Worm (Caenorhabditis elegans) whole organism, L1 larva: Measurements from ENCODE around the gene arrd-24.

ENCODE experiments used
- C16A3.4 ChIP-seq: fragments of 150-350 bp; optimal IDR thresholded peaks from 2 replicates; lab custom pipeline; 2014; ENCODE audit warnings: missing biosample characterization, missing genetic modification characterization
- F16B12.6 ChIP-seq: fragments of 150-350 bp; optimal IDR thresholded peaks from 2 replicates; lab custom pipeline; 2014; ENCODE audit warnings: missing biosample characterization, missing genetic modification characterization
- Y116A8C.19 ChIP-seq: sonication (generic microtip); optimal IDR thresholded peaks from 2 replicates; lab custom pipeline; 2016; ENCODE audit warnings: missing compliant biosample characterization, missing genetic modification characterization, borderline replicate concordance
- aha-1 ChIP-seq: fragments of 150-350 bp; optimal IDR thresholded peaks from 2 replicates; lab custom pipeline; 2014; ENCODE audit warnings: missing biosample characterization, missing genetic modification characterization
- alr-1 ChIP-seq: fragments of 200-800 bp; sonication (Bioruptor generic); optimal IDR thresholded peaks from 2 replicates; lab custom pipeline; 2018; ENCODE audit warnings: borderline replicate concordance, mild to moderate bottlenecking, missing genetic modification characterization, missing compliant biosample characterization
- blmp-1 ChIP-seq: fragments of 150-350 bp; optimal IDR thresholded peaks from 2 replicates; lab custom pipeline; 2014; ENCODE audit warnings: missing biosample characterization, missing genetic modification characterization
- ceh-63 ChIP-seq: fragments of 200-800 bp; sonication (Bioruptor generic); optimal IDR thresholded peaks from 2 replicates; lab custom pipeline; 2018; ENCODE audit warnings: mild to moderate bottlenecking, missing genetic modification characterization, missing compliant biosample characterization
- ceh-82 ChIP-seq, 3 experiments: fragments of 150-350 bp in 1 of 3; sonication (generic microtip) in 2 of 3; optimal IDR thresholded peaks; 2 replicates each; lab custom pipeline; 2014 to 2017; ENCODE audit warnings: missing biosample characterization in 3 of 3, missing genetic modification characterization in 3 of 3
- ceh-88 ChIP-seq: fragments of 200-800 bp; sonication (Bioruptor generic); IDR thresholded peaks from 2 replicates; pipeline ENCODE4 v1.3.6; 2022; ENCODE audit warnings: missing genetic modification characterization, missing compliant biosample characterization
- ces-1 ChIP-seq: fragments of 150-350 bp; optimal IDR thresholded peaks from 2 replicates; lab custom pipeline; 2014; ENCODE audit warnings: missing biosample characterization, missing genetic modification reagents, missing genetic modification characterization
- dpl-1 ChIP-seq, 3 experiments: fragments of 150-350 bp in 2 of 3; sonication (generic microtip) in 1 of 3; optimal IDR thresholded peaks; 2 replicates each; lab custom pipeline; 2014 to 2017; ENCODE audit warnings: missing biosample characterization in 3 of 3, missing genetic modification characterization in 3 of 3, missing genetic modification reagents in 3 of 3
- dsc-1 ChIP-seq: sonication (generic microtip); optimal IDR thresholded peaks from 2 replicates; lab custom pipeline; 2016; ENCODE audit warnings: mild to moderate bottlenecking, missing genetic modification characterization, missing compliant biosample characterization
- efl-1 ChIP-seq, 4 experiments: fragments of 150-350 bp; optimal IDR thresholded peaks in 3 of 4; peaks in 1 of 4; 1 replicate in 1 of 4; 2 replicates in 3 of 4; lab custom pipeline; 2014; ENCODE audit warnings: missing biosample characterization in 2 of 4, missing genetic modification characterization in 2 of 4, missing genetic modification reagents in 2 of 4
- egl-27 ChIP-seq, 2 experiments: fragments of 150-350 bp in 1 of 2; sonication (generic microtip); optimal IDR thresholded peaks; 3 replicates each; lab custom pipeline; 2017 to 2018; ENCODE audit warnings: missing biosample characterization in 2 of 2, missing genetic modification characterization in 2 of 2, missing genetic modification reagents in 2 of 2
- ets-5 ChIP-seq: fragments of 200-800 bp; sonication (Bioruptor generic); IDR thresholded peaks from 2 replicates; pipeline ENCODE4 v1.3.6; 2022; ENCODE audit warnings: missing genetic modification characterization, missing compliant biosample characterization
- fkh-10 ChIP-seq: sonication (generic microtip); optimal IDR thresholded peaks from 2 replicates; lab custom pipeline; 2017; ENCODE audit warnings: missing biosample characterization, missing genetic modification reagents, missing genetic modification characterization
- fkh-4 ChIP-seq: sonication (generic microtip); optimal IDR thresholded peaks from 2 replicates; lab custom pipeline; 2016; ENCODE audit warnings: missing compliant biosample characterization, missing genetic modification characterization, borderline replicate concordance
- fkh-8 ChIP-seq: sonication (generic microtip); optimal IDR thresholded peaks from 2 replicates; lab custom pipeline; 2016; ENCODE audit warnings: mild to moderate bottlenecking, missing genetic modification characterization, missing compliant biosample characterization
- hlh-4 ChIP-seq: sonication (generic microtip); optimal IDR thresholded peaks from 2 replicates; lab custom pipeline; 2016; ENCODE audit warnings: mild to moderate bottlenecking, missing genetic modification characterization, missing compliant biosample characterization
- irx-1 ChIP-seq: sonication (generic microtip); optimal IDR thresholded peaks from 2 replicates; lab custom pipeline; 2016; ENCODE audit warnings: missing genetic modification characterization, missing compliant biosample characterization
- jun-1 ChIP-seq: fragments of 150-350 bp; optimal IDR thresholded peaks from 2 replicates; lab custom pipeline; 2014; ENCODE audit warnings: missing biosample characterization, missing genetic modification reagents, missing genetic modification characterization
- lsy-2 ChIP-seq, 2 experiments: fragments of 150-350 bp; optimal IDR thresholded peaks; 2 replicates each; lab custom pipeline; 2014; ENCODE audit warnings: missing biosample characterization in 2 of 2, missing genetic modification characterization in 2 of 2
- mef-2 ChIP-seq: fragments of 150-350 bp; optimal IDR thresholded peaks from 2 replicates; lab custom pipeline; 2014; ENCODE audit warnings: missing biosample characterization, missing genetic modification characterization
- mep-1 ChIP-seq: fragments of 150-350 bp; optimal IDR thresholded peaks from 2 replicates; lab custom pipeline; 2014; ENCODE audit warnings: missing biosample characterization, missing genetic modification characterization
- nhr-19 ChIP-seq: fragments of 200-800 bp; sonication (Bioruptor generic); conservative IDR thresholded peaks from 2 replicates; pipeline ENCODE4 v1.3.6; 2022; ENCODE audit warnings: missing genetic modification characterization, missing compliant biosample characterization
- nhr-20 ChIP-seq: sonication (generic microtip); optimal IDR thresholded peaks from 2 replicates; lab custom pipeline; 2016; ENCODE audit warnings: mild to moderate bottlenecking, missing genetic modification characterization, missing compliant biosample characterization
- nhr-237 ChIP-seq: fragments of 150-350 bp; optimal IDR thresholded peaks from 2 replicates; lab custom pipeline; 2014; ENCODE audit warnings: missing biosample characterization, missing genetic modification characterization
- nhr-47 ChIP-seq: sonication (generic microtip); optimal IDR thresholded peaks from 2 replicates; lab custom pipeline; 2016; ENCODE audit warnings: mild to moderate bottlenecking, missing genetic modification characterization, moderate library complexity, missing compliant biosample characterization
- nhr-71 ChIP-seq: sonication (generic microtip); optimal IDR thresholded peaks from 2 replicates; lab custom pipeline; 2016; ENCODE audit warnings: mild to moderate bottlenecking, missing genetic modification characterization, moderate library complexity, missing compliant biosample characterization
- nhr-76 ChIP-seq: sonication (generic microtip); optimal IDR thresholded peaks from 2 replicates; lab custom pipeline; 2017; ENCODE audit warnings: missing biosample characterization, missing genetic modification characterization
- nhr-85 ChIP-seq: sonication (generic microtip); peaks from one replicate; lab custom pipeline; 2016; ENCODE audit warnings: missing genetic modification characterization, inconsistent platforms, missing compliant biosample characterization
- nhr-90 ChIP-seq: sonication (generic microtip); optimal IDR thresholded peaks from 2 replicates; lab custom pipeline; 2016; ENCODE audit warnings: mild to moderate bottlenecking, missing genetic modification characterization, missing compliant biosample characterization; ENCODE audit not compliant: poor library complexity
- pag-3 ChIP-seq: sonication (generic microtip); optimal IDR thresholded peaks from 2 replicates; lab custom pipeline; 2017; ENCODE audit warnings: missing genetic modification characterization, mild to moderate bottlenecking, missing compliant biosample characterization, antibody characterized with exemption, borderline replicate concordance; ENCODE audit not compliant: insufficient read depth
- rnt-1 ChIP-seq: sonication (generic microtip); optimal IDR thresholded peaks from 2 replicates; lab custom pipeline; 2016; ENCODE audit warnings: mild to moderate bottlenecking, missing genetic modification characterization, moderate library complexity, missing compliant biosample characterization
- skn-1 ChIP-seq: fragments of 150-350 bp; optimal IDR thresholded peaks from 2 replicates; lab custom pipeline; 2014; ENCODE audit warnings: missing biosample characterization, missing genetic modification characterization
- snpc-4 ChIP-seq: fragments of 150-350 bp; optimal IDR thresholded peaks from 2 replicates; lab custom pipeline; 2014; ENCODE audit warnings: missing biosample characterization, missing genetic modification characterization
- snu-23 ChIP-seq: sonication (generic microtip); optimal IDR thresholded peaks from 2 replicates; lab custom pipeline; 2016; ENCODE audit warnings: missing genetic modification characterization, missing compliant biosample characterization
- sox-4 ChIP-seq: sonication (generic microtip); optimal IDR thresholded peaks from 2 replicates; lab custom pipeline; 2016; ENCODE audit warnings: missing genetic modification characterization, missing compliant biosample characterization
- tbx-2 ChIP-seq: sonication (generic microtip); optimal IDR thresholded peaks from 2 replicates; lab custom pipeline; 2016; ENCODE audit warnings: missing genetic modification characterization, missing compliant biosample characterization
- tlp-1 ChIP-seq: fragments of 150-350 bp; optimal IDR thresholded peaks from 2 replicates; lab custom pipeline; 2014; ENCODE audit warnings: missing biosample characterization, missing genetic modification characterization
- unc-30 ChIP-seq: sonication (generic microtip); optimal IDR thresholded peaks from 2 replicates; lab custom pipeline; 2017; ENCODE audit warnings: missing biosample characterization, missing genetic modification characterization
- unc-62 ChIP-seq: fragments of 150-350 bp; optimal IDR thresholded peaks from 2 replicates; lab custom pipeline; 2014; ENCODE audit warnings: missing biosample characterization, missing genetic modification reagents, missing genetic modification characterization
- unc-98 ChIP-seq: fragments of 200-800 bp; sonication (Bioruptor generic); IDR thresholded peaks from 2 replicates; pipeline ENCODE4 v1.3.6; 2022; ENCODE audit warnings: missing genetic modification characterization, missing compliant biosample characterization
- vab-15 ChIP-seq: sonication (generic microtip); optimal IDR thresholded peaks from 2 replicates; lab custom pipeline; 2017; ENCODE audit warnings: missing genotype, mild to moderate bottlenecking, missing genetic modification characterization, missing compliant biosample characterization
- xbp-1 ChIP-seq: sonication (generic microtip); optimal IDR thresholded peaks from 2 replicates; lab custom pipeline; 2016; ENCODE audit warnings: missing genetic modification characterization, missing compliant biosample characterization
- zag-1 ChIP-seq: fragments of 150-350 bp; optimal IDR thresholded peaks from 2 replicates; lab custom pipeline; 2014; ENCODE audit warnings: missing biosample characterization, missing genetic modification characterization
- ztf-11 ChIP-seq, 2 experiments: sonication (generic microtip); optimal IDR thresholded peaks; 2 replicates each; lab custom pipeline; 2016 to 2017; ENCODE audit warnings: missing genetic modification characterization in 2 of 2, missing biosample characterization in 1 of 2, missing compliant biosample characterization in 1 of 2
- ztf-4 ChIP-seq: fragments of 150-350 bp; optimal IDR thresholded peaks from 2 replicates; lab custom pipeline; 2014; ENCODE audit warnings: missing biosample characterization, missing genetic modification characterization

The arrd-24 gene

ce11 chrX:14015808-14016207, 35.5 kb upstream of the arrd-24 start (continued):
- TF ChIP-seq dpl-1 (GFP tag; optimal IDR thresholded peaks at IDR 0.05; lab: Kevin White, UChicago), result peak; percentile 14 to 31 (median 25)
- peak; percentile 51 for TF ChIP-seq sox-4 (tag; lab: Kevin White, UChicago)
- TF ChIP-seq unc-62 (GFP tag; lab: Kevin White, UChicago), result no peak
- no peak for TF ChIP-seq ets-5 (GFP tag; lab: Robert Waterston, UW)
- no peak for TF ChIP-seq unc-30 (tag; lab: Kevin White, UChicago)
- TF ChIP-seq tlp-1, result no peak
- no peak for TF ChIP-seq mef-2 (tag; lab: Kevin White, UChicago)
- TF ChIP-seq blmp-1 (tag; lab: Kevin White, UChicago), result peak; percentile 56
- TF ChIP-seq fkh-8 (tag; lab: Kevin White, UChicago), result peak; percentile 78
- TF ChIP-seq dsc-1 (tag; lab: Kevin White, UChicago), result peak; percentile 89
- TF ChIP-seq ces-1 (GFP tag; lab: Kevin White, UChicago), result no peak
- TF ChIP-seq nhr-85 (tag; lab: Kevin White, UChicago), result peak; percentile 60
- peak; percentile 47 for TF ChIP-seq zag-1 (tag; lab: Kevin White, UChicago)
- TF ChIP-seq alr-1 (tag; lab: Kevin White, UChicago), result no peak
- peak; percentile 81 for TF ChIP-seq rnt-1 (tag; lab: Kevin White, UChicago)
- no peak for TF ChIP-seq aha-1
- peak; percentile 88 for TF ChIP-seq nhr-47 (tag; lab: Kevin White, UChicago)
- TF ChIP-seq hlh-4, result no peak
- TF ChIP-seq unc-98 (GFP tag; lab: Robert Waterston, UW), result peak; percentile 39; the same call in 1 of the 2 replicates
- TF ChIP-seq ceh-63, result peak; percentile 5
- TF ChIP-seq mep-1 (tag; lab: Kevin White, UChicago), result peak; percentile 74
- peak in 1 of 2 experiments; percentile 16 for TF ChIP-seq egl-27 (tag; optimal IDR thresholded peaks at IDR 0.05; lab: Kevin White, UChicago)
- peak; percentile 60 to 75 for TF ChIP-seq lsy-2 (tag; optimal IDR thresholded peaks at IDR 0.05; lab: Kevin White, UChicago)
- TF ChIP-seq vab-15 (tag; lab: Kevin White, UChicago), result no peak
- peak; percentile 37 for TF ChIP-seq jun-1
- peak; percentile 48 for TF ChIP-seq fkh-10 (GFP tag; lab: Kevin White, UChicago)
- peak; percentile 47 for TF ChIP-seq snpc-4
- TF ChIP-seq pag-3 (tag; lab: Kevin White, UChicago), result no peak
- TF ChIP-seq ceh-88 (GFP tag; lab: Robert Waterston, UW), result peak; percentile 48; the same call in 1 of the 2 replicates
- peak; percentile 46 to 47 for TF ChIP-seq efl-1 (optimal IDR thresholded peaks at IDR 0.05; lab: Kevin White, UChicago)
- peak; percentile 16 to 91 for TF ChIP-seq efl-1 (GFP tag; optimal IDR thresholded peaks at IDR 0.05 in 1 of 2; lab: Kevin White, UChicago)
- TF ChIP-seq nhr-76 (tag; lab: Kevin White, UChicago), result peak; percentile 26

- no peak for TF ChIP-seq nhr-76 (tag; lab: Kevin White, UChicago)
- no peak for TF ChIP-seq irx-1
- TF ChIP-seq nhr-19 (GFP tag; lab: Robert Waterston, UW), result no peak
- TF ChIP-seq nhr-20 (tag; lab: Kevin White, UChicago), result no peak
- no peak for TF ChIP-seq F16B12.6 (tag; lab: Kevin White, UChicago)
- no peak for TF ChIP-seq tlp-1
- TF ChIP-seq nhr-71, result no peak
- TF ChIP-seq tbx-2, result no peak
- TF ChIP-seq nhr-237 (tag; lab: Kevin White, UChicago), result no peak
- no peak for TF ChIP-seq skn-1
- no peak for TF ChIP-seq nhr-47 (tag; lab: Kevin White, UChicago)
- no peak for TF ChIP-seq blmp-1 (tag; lab: Kevin White, UChicago)
- TF ChIP-seq ces-1 (GFP tag; lab: Kevin White, UChicago), result no peak
- TF ChIP-seq lsy-2 (tag; optimal IDR thresholded peaks at IDR 0.05; lab: Kevin White, UChicago), result no peak
These were observed 35.0 kb upstream of the arrd-24 start, which contains the start of gene C04C11.25 for ce11 chrX:14015366-14015765. C04C11.25 (minus strand) TSS chrX:14015466.

- TF ChIP-seq ceh-82 (tag; optimal IDR thresholded peaks at IDR 0.05; lab: Kevin White, UChicago) (no peak), nhr-19 (GFP tag; lab: Robert Waterston, UW) (no peak), F16B12.6 (tag; lab: Kevin White, UChicago) (no peak), C16A3.4 (no peak), nhr-90 (tag; lab: Kevin White, UChicago) (no peak), vab-15 (tag; lab: Kevin White, UChicago) (no peak), dpl-1 (GFP tag; optimal IDR thresholded peaks at IDR 0.05; lab: Kevin White, UChicago) (no peak), xbp-1 (tag; lab: Kevin White, UChicago) (no peak), nhr-85 (tag; lab: Kevin White, UChicago) (no peak), fkh-8 (tag; lab: Kevin White, UChicago) (no peak), jun-1 (no peak), Y116A8C.19 (no peak), ztf-11 (tag; optimal IDR thresholded peaks at IDR 0.05; lab: Kevin White, UChicago) (no peak), fkh-4 (tag; lab: Kevin White, UChicago) (no peak), ztf-4 (no peak), snu-23 (GFP tag; lab: Kevin White, UChicago) (no peak), nhr-237 (tag; lab: Kevin White, UChicago) (no peak)
These were observed 32.1 kb upstream of the arrd-24 start, which contains the start of gene tbc-19 for ce11 chrX:14012417-14012816. tbc-19 (minus strand) TSS chrX:14012517.
